Worm (Caenorhabditis elegans) whole organism, L3 larva: ENCODE results near the gene ttbk-6.

Source experiments
- aly-2 ChIP-seq: fragments of 150-350 bp; optimal IDR thresholded peaks from 2 replicates; lab custom pipeline; 2014; ENCODE audit warnings: missing biosample characterization, missing genetic modification characterization
- ama-1 ChIP-seq: fragments of 150-350 bp; optimal IDR thresholded peaks from 2 replicates; lab custom pipeline; 2018
- elt-1 ChIP-seq: fragments of 150-350 bp; optimal IDR thresholded peaks from 2 replicates; lab custom pipeline; 2014; ENCODE audit warnings: missing biosample characterization, missing genetic modification characterization

- TF ChIP-seq elt-1 (tag; lab: Kevin White, UChicago): no peak
- no peak for TF ChIP-seq ama-1 (lab: Kevin White, UChicago)
- TF ChIP-seq aly-2 (tag; lab: Kevin White, UChicago): no peak
Observed at ce11 chrIII:5089489-5089888, 15.0 kb downstream of the ttbk-6 start.
